Worm (Caenorhabditis elegans): ENCODE measurements around the gene mrps-22.

The mrps-22 gene

ce11 chrII:10555484-10556075 lies 26.8 kb upstream of the mrps-22 start (continued):
- no peak for TF ChIP-seq unc-39 (tag; optimal IDR thresholded peaks at IDR 0.05)
- 0 out of 2 replicates have a peak, but pooled peaks have one; percentile 13 for TF ChIP-seq Y105C5A.15 (GFP tag; IDR thresholded peaks at IDR 0.05)
- TF ChIP-seq zfp-3 (GFP tag; conservative IDR thresholded peaks at IDR 0.05) = peak; percentile 31
- 0 out of 2 replicates have a peak, but pooled peaks have one; percentile 45 for TF ChIP-seq ctbp-1 (GFP tag; IDR thresholded peaks at IDR 0.05)
- 0 out of 2 replicates have a peak, but pooled peaks have one; percentile 12 for TF ChIP-seq madf-9 (GFP tag; conservative IDR thresholded peaks at IDR 0.05)
- TF ChIP-seq ZK337.2 (GFP tag; IDR thresholded peaks at IDR 0.05) = no peak
- peak; percentile 25 for TF ChIP-seq mxl-3 (GFP tag; optimal IDR thresholded peaks at IDR 0.05)
- TF ChIP-seq pha-4 (GFP tag; IDR thresholded peaks at IDR 0.05) = no peak
- TF ChIP-seq pha-4 (tag; optimal IDR thresholded peaks at IDR 0.05) = no peak
- peak; percentile 40 for TF ChIP-seq nhr-102 (tag; optimal IDR thresholded peaks at IDR 0.05)
- 0 out of 2 replicates have a peak, but pooled peaks have one; percentile 8 for TF ChIP-seq mxl-2 (GFP tag; conservative IDR thresholded peaks at IDR 0.05)
- peak; percentile 14; the same call in 1 of the 2 replicates for TF ChIP-seq ceh-20 (GFP tag; IDR thresholded peaks at IDR 0.05)
- peak; percentile 57 for TF ChIP-seq duxl-1 (tag; optimal IDR thresholded peaks at IDR 0.05; ENCODE audit: poor library complexity)

- TF ChIP-seq mep-1 (tag; optimal IDR thresholded peaks at IDR 0.05) (peak; percentile 8), mes-2 (tag; optimal IDR thresholded peaks at IDR 0.05; ENCODE audit: poor library complexity, severe bottlenecking) (peak; percentile 20), daf-16 (GFP tag; optimal IDR thresholded peaks at IDR 0.05) (no peak), daf-16 (tag; optimal IDR thresholded peaks at IDR 0.05) (peak; percentile 82), ceh-32 (tag; optimal IDR thresholded peaks at IDR 0.05; ENCODE audit: poor library complexity) (no peak), hif-1 (tag; optimal IDR thresholded peaks at IDR 0.05) (peak in 1 of 2 experiments; percentile 24), nhr-28 (tag; optimal IDR thresholded peaks at IDR 0.05) (peak; percentile 16), zfp-3 (GFP tag; conservative IDR thresholded peaks at IDR 0.05) (no peak), sdz-12 (GFP tag; optimal IDR thresholded peaks at IDR 0.05) (peak; percentile 66), pqm-1 (tag; optimal IDR thresholded peaks at IDR 0.05) (peak; percentile 48), aha-1 (tag) (peak; percentile 8), madf-9 (GFP tag; conservative IDR thresholded peaks at IDR 0.05) (no peak; the same call in 1 of the 2 replicates), ces-1 (GFP tag; optimal IDR thresholded peaks at IDR 0.05) (no peak), hlh-11 (tag; optimal IDR thresholded peaks at IDR 0.05) (peak; percentile 36), ama-1 (optimal IDR thresholded peaks at IDR 0.05) (peak; percentile 42), zip-11 (GFP tag; IDR thresholded peaks at IDR 0.05) (no peak), daf-19 (GFP tag; conservative IDR thresholded peaks at IDR 0.05) (peak; percentile 69; the same call in 1 of the 2 replicates), nhr-10 (tag; optimal IDR thresholded peaks at IDR 0.05) (peak; percentile 31), skn-1 (tag; optimal IDR thresholded peaks at IDR 0.05) (no peak), set-16 (GFP tag; IDR thresholded peaks at IDR 0.05) (peak; percentile 47; the same call in 1 of the 2 replicates), egl-43 (GFP tag; IDR thresholded peaks at IDR 0.05) (peak; percentile 54; the same call in 1 of the 2 replicates), F10B5.3 (tag; optimal IDR thresholded peaks at IDR 0.05) (no peak), unc-62 (GFP tag; optimal IDR thresholded peaks at IDR 0.05 in 1 of 2) (peak in 1 of 2 experiments; percentile 91), unc-62 (tag; optimal IDR thresholded peaks at IDR 0.05) (no peak), lin-38 (GFP tag; IDR thresholded peaks at IDR 0.05) (no peak; the same call in 1 of the 2 replicates), nhr-6 (tag; optimal IDR thresholded peaks at IDR 0.05) (no peak), fkh-10 (GFP tag; optimal IDR thresholded peaks at IDR 0.05) (no peak), tra-1 (GFP tag; IDR thresholded peaks at IDR 0.05) (0 out of 2 replicates have a peak, but pooled peaks have one; percentile 28), dmd-6 (GFP tag; IDR thresholded peaks at IDR 0.05) (peak; percentile 67; the same call in 1 of the 2 replicates), nhr-41 (GFP tag; IDR thresholded peaks at IDR 0.05) (0 out of 2 replicates have a peak, but pooled peaks have one; percentile 24), ztf-11 (tag; optimal IDR thresholded peaks at IDR 0.05) (no peak)
Observed at ce11 chrII:10556550-10557205, 25.7 kb upstream of the mrps-22 start.

Measured in whole organism, L4 larva.